Worm (Caenorhabditis elegans): Measurements from ENCODE around the gene cdf-2.

DNA sequence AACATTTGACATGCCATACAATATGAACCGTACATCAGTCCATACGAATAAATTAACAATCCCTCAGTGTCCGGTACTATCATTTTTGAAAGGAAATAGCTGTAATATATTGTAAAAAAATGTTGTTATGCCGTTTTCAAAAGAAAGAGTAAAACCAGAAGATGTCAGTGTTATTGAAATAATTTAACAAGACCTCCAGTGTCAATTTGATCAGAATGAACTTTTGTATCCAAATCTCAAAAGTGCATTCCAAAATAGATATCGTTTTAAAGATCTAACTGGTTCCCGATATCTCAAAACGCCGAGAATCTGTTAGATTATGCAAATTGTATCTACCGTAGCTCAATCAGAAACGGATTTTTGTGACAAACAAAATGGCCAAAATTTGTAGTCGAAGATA, 5.2 kb downstream of the cdf-2 start, which contains the start of gene odr-7:
- TF ChIP-seq pqm-1 (tag; optimal IDR thresholded peaks at IDR 0.05) = no peak
- TF ChIP-seq Y5F2A.4 (GFP tag; optimal IDR thresholded peaks at IDR 0.05) = no peak
- TF ChIP-seq cey-2 (tag; optimal IDR thresholded peaks at IDR 0.05; ENCODE audit: borderline replicate concordance, insufficient read depth) = no peak
- TF ChIP-seq zag-1 (tag; optimal IDR thresholded peaks at IDR 0.05) = no peak
- TF ChIP-seq unc-39 (tag; optimal IDR thresholded peaks at IDR 0.05) = no peak
- TF ChIP-seq pha-4 (GFP tag; IDR thresholded peaks at IDR 0.05) = no peak
- no peak for TF ChIP-seq pha-4 (tag; optimal IDR thresholded peaks at IDR 0.05)
- no peak for TF ChIP-seq mes-2 (tag; optimal IDR thresholded peaks at IDR 0.05; ENCODE audit: poor library complexity, severe bottlenecking)
- TF ChIP-seq fos-1 (tag; optimal IDR thresholded peaks at IDR 0.05) = no peak
- TF ChIP-seq ama-1 (optimal IDR thresholded peaks at IDR 0.05) = no peak
- no peak for TF ChIP-seq lir-3 (tag; optimal IDR thresholded peaks at IDR 0.05)
- TF ChIP-seq R02D3.7 (tag; optimal IDR thresholded peaks at IDR 0.05) = no peak
- no peak for TF ChIP-seq ctbp-1 (GFP tag; IDR thresholded peaks at IDR 0.05)
- no peak for TF ChIP-seq lin-15B (tag; optimal IDR thresholded peaks at IDR 0.05)
- TF ChIP-seq lin-38 (GFP tag; IDR thresholded peaks at IDR 0.05) = no peak
